Worm (Caenorhabditis elegans): ENCODE results near the gene mlck-1.

ce11 chrX:10054410-10054800 lies 15.2 kb downstream of the mlck-1 start:
- no peak for TF ChIP-seq hmg-4 (GFP tag; optimal IDR thresholded peaks at IDR 0.05)
- TF ChIP-seq ama-1 (optimal IDR thresholded peaks at IDR 0.05), result no peak
- TF ChIP-seq sea-1 (GFP tag; conservative IDR thresholded peaks at IDR 0.05), result no peak
- TF ChIP-seq hmbx-1 (tag; optimal IDR thresholded peaks at IDR 0.05), result no peak
- TF ChIP-seq tbx-37 (GFP tag; conservative IDR thresholded peaks at IDR 0.05), result no peak
- no peak for TF ChIP-seq pes-1 (GFP tag; IDR thresholded peaks at IDR 0.05)
- no peak for TF ChIP-seq ceh-36 (tag; optimal IDR thresholded peaks at IDR 0.05)
- no peak for TF ChIP-seq scrt-1 (GFP tag; IDR thresholded peaks at IDR 0.05)
- no peak for TF ChIP-seq hnd-1 (tag; optimal IDR thresholded peaks at IDR 0.05)
- TF ChIP-seq aly-1 (tag; optimal IDR thresholded peaks at IDR 0.05), result no peak
- no peak for TF ChIP-seq flt-1 (GFP tag; IDR thresholded peaks at IDR 0.05)
- no peak for TF ChIP-seq ceh-13 (GFP tag; optimal IDR thresholded peaks at IDR 0.05)
